Fruit fly (Drosophila melanogaster): Measurements from ENCODE around the gene xit.

Gene xit

dm6 chrX:6795987-6796691 lies 24.7 kb upstream of the xit start (continued):
- TF ChIP-seq CG15696 (tag; optimal IDR thresholded peaks at IDR 0.05) = no peak
- TF ChIP-seq sob (GFP tag; IDR thresholded peaks at IDR 0.05) = 0 out of 2 replicates have a peak, but pooled peaks have one; percentile 47
- TF ChIP-seq pho (GFP tag; optimal IDR thresholded peaks at IDR 0.05) = no peak
- peak; percentile 51; the same call in 1 of the 3 replicates for TF ChIP-seq CG11456 (GFP tag; IDR thresholded peaks at IDR 0.05)
- TF ChIP-seq Atf3 (GFP tag; optimal IDR thresholded peaks at IDR 0.05) = peak; percentile 24
- TF ChIP-seq Bteb2 (GFP tag; optimal IDR thresholded peaks at IDR 0.05) = no peak
- TF ChIP-seq CG1602 (GFP tag; optimal IDR thresholded peaks at IDR 0.05) = no peak
- peak; percentile 31 for TF ChIP-seq Sox100B (GFP tag; optimal IDR thresholded peaks at IDR 0.05)
- TF ChIP-seq D (optimal IDR thresholded peaks at IDR 0.05) = no peak
- TF ChIP-seq D (GFP tag; optimal IDR thresholded peaks at IDR 0.05) = no peak
- no peak for TF ChIP-seq Ada2b (GFP tag; IDR thresholded peaks at IDR 0.05)
- TF ChIP-seq twi (tag; optimal IDR thresholded peaks at IDR 0.05) = no peak
- no peak for TF ChIP-seq Mrtf (GFP tag; IDR thresholded peaks at IDR 0.05)
- no peak for TF ChIP-seq ken (GFP tag; IDR thresholded peaks at IDR 0.05)
- TF ChIP-seq HLH54F (GFP tag; optimal IDR thresholded peaks at IDR 0.05) = peak; percentile 27
- no peak for TF ChIP-seq Bdp1 (GFP tag; optimal IDR thresholded peaks at IDR 0.05)
- no peak for TF ChIP-seq da (GFP tag; optimal IDR thresholded peaks at IDR 0.05)
- 0 out of 2 replicates have a peak, but pooled peaks have one; percentile 33 for TF ChIP-seq Ptx1 (GFP tag; IDR thresholded peaks at IDR 0.05)
- no peak for TF ChIP-seq CG16863 (GFP tag; optimal IDR thresholded peaks at IDR 0.05)
- no peak for TF ChIP-seq CG3065 (GFP tag; optimal IDR thresholded peaks at IDR 0.05)
- no peak for TF ChIP-seq disco-r (GFP tag; optimal IDR thresholded peaks at IDR 0.05)
- TF ChIP-seq gcm2 (GFP tag; optimal IDR thresholded peaks at IDR 0.05) = no peak
- peak; percentile 41 for TF ChIP-seq CG9932 (GFP tag; IDR thresholded peaks at IDR 0.05)
- peak; percentile 3 for TF ChIP-seq kni (GFP tag; optimal IDR thresholded peaks at IDR 0.05)
- TF ChIP-seq Side (GFP tag; optimal IDR thresholded peaks at IDR 0.05) = peak; percentile 3

DNA sequence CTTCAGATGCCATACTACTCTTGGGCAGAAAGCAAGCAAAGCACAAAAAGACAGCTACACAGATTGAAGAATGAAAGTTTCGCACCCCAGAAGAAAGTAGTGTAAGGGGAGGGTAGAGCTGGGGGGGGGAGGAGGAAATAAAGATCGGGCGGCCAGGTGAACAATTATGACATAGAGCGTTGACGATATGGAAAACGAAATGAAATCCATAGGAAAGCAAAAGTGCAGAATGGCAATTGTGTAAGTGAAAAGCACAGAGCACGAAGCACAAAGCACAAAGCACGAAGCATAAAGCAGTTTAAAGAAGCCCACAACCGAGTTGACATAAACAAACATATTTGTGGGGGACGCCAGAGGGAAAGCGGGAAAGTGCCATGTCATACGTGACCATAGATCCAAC lies 23.8 kb upstream of the xit start:
- TF ChIP-seq CG8290 (GFP tag; optimal IDR thresholded peaks at IDR 0.05) = no peak
- TF ChIP-seq CG8290 (tag; optimal IDR thresholded peaks at IDR 0.05) = no peak
- no peak for TF ChIP-seq maf-S (GFP tag; optimal IDR thresholded peaks at IDR 0.05)
- no peak for TF ChIP-seq vfl (GFP tag; optimal IDR thresholded peaks at IDR 0.05)
- TF ChIP-seq dysf (GFP tag; IDR thresholded peaks at IDR 0.05) = no peak
- no peak for TF ChIP-seq CG6254 (GFP tag; optimal IDR thresholded peaks at IDR 0.05)
- TF ChIP-seq psq (GFP tag; optimal IDR thresholded peaks at IDR 0.05) = no peak
- peak; percentile 68 for TF ChIP-seq kni (GFP tag; optimal IDR thresholded peaks at IDR 0.05)
- TF ChIP-seq Blimp-1 (GFP tag; optimal IDR thresholded peaks at IDR 0.05) = peak; percentile 90

- TF ChIP-seq CG8290 (GFP tag; optimal IDR thresholded peaks at IDR 0.05) (no peak), CG8290 (tag; optimal IDR thresholded peaks at IDR 0.05) (peak in 1 of 2 experiments; percentile 49), sens-2 (GFP tag; IDR thresholded peaks at IDR 0.05) (no peak), chinmo (GFP tag; IDR thresholded peaks at IDR 0.05; ENCODE audit: partially characterized antibody) (0 out of 4 replicates have a peak, but pooled peaks have one; percentile 26), CG42726 (GFP tag; IDR thresholded peaks at IDR 0.05; ENCODE audit: partially characterized antibody) (no peak), mirr (GFP tag; optimal IDR thresholded peaks at IDR 0.05) (peak; percentile 10), CG13894 (tag; optimal IDR thresholded peaks at IDR 0.05) (no peak), unc-4 (GFP tag; IDR thresholded peaks at IDR 0.05; ENCODE audit: partially characterized antibody) (no peak), gsb (GFP tag; IDR thresholded peaks at IDR 0.05) (no peak), CG15269 (tag; optimal IDR thresholded peaks at IDR 0.05) (peak; percentile 21), CG31224 (GFP tag; IDR thresholded peaks at IDR 0.05) (no peak), CG34422 (GFP tag; IDR thresholded peaks at IDR 0.05) (no peak), CG12071 (GFP tag; optimal IDR thresholded peaks at IDR 0.05) (peak; percentile 25), CG13296 (GFP tag; optimal IDR thresholded peaks at IDR 0.05) (peak; percentile 57), sug (tag; optimal IDR thresholded peaks at IDR 0.05) (peak; percentile 0), Med (GFP tag) (peak; percentile 12), Spps (tag; optimal IDR thresholded peaks at IDR 0.05) (no peak)
Observed at dm6 chrX:6799261-6800022, 21.4 kb upstream of the xit start.
